Worm (Caenorhabditis elegans) whole organism, L4/young adult: Measurements from ENCODE around the gene srx-114.

Experiments
- W03F9.2 ChIP-seq: fragments of 150-350 bp; optimal IDR thresholded peaks from 2 replicates; lab custom pipeline; 2014; ENCODE audit warnings: missing biosample characterization, missing genetic modification characterization
- him-1 ChIP-seq: sonication (generic microtip); optimal IDR thresholded peaks from 2 replicates; lab custom pipeline; 2016; ENCODE audit warnings: missing genotype, missing genetic modification reagents, missing genetic modification characterization, missing compliant biosample characterization

- no peak for TF ChIP-seq him-1 (tag; lab: Kevin White, UChicago)
- no peak for TF ChIP-seq W03F9.2 (tag; lab: Kevin White, UChicago)
Observed at ce11 chrII:5388786-5389421, 44.1 kb downstream of the srx-114 start, which contains the start of gene rsp-4.
